Worm (Caenorhabditis elegans) whole organism, young adult: Measurements from ENCODE around the gene nlp-19.

Experiments used
- B0035.1 ChIP-seq: sonication (generic microtip); optimal IDR thresholded peaks from 2 replicates; lab custom pipeline; 2016; ENCODE audit warnings: missing genetic modification characterization, mild to moderate bottlenecking, missing compliant biosample characterization, missing genotype, missing genetic modification reagents
- B0336.3 ChIP-seq: fragments of 200-800 bp; sonication (Bioruptor generic); IDR thresholded peaks from 2 replicates; pipeline ENCODE4 v1.3.6; 2022; ENCODE audit warnings: missing genetic modification characterization, missing compliant biosample characterization
- C17E4.6 ChIP-seq: fragments of 200-800 bp; sonication (Bioruptor generic); IDR thresholded peaks from 2 replicates; pipeline ENCODE4 v1.3.6; 2022; ENCODE audit warnings: missing genetic modification reagents, missing genetic modification characterization, missing compliant biosample characterization
- D2030.7 ChIP-seq: fragments of 200-800 bp; sonication (Bioruptor generic); IDR thresholded peaks from 2 replicates; pipeline ENCODE4 v1.3.6; 2022; ENCODE audit warnings: missing genetic modification reagents, missing genetic modification characterization, missing compliant biosample characterization
- F23B12.7 ChIP-seq: sonication (generic microtip); optimal IDR thresholded peaks from 2 replicates; lab custom pipeline; 2017; ENCODE audit warnings: missing genetic modification characterization, mild to moderate bottlenecking, missing compliant biosample characterization, antibody characterized with exemption, moderate library complexity; ENCODE audit not compliant: insufficient read depth
- F39B2.1 ChIP-seq: fragments of 200-800 bp; sonication (Bioruptor generic); IDR thresholded peaks from 2 replicates; pipeline ENCODE4 v1.3.6; 2022; ENCODE audit warnings: missing genetic modification reagents, missing genetic modification characterization, missing compliant biosample characterization
- F57A8.1 ChIP-seq: fragments of 200-800 bp; sonication (Bioruptor generic); optimal IDR thresholded peaks from 2 replicates; lab custom pipeline; 2018; ENCODE audit warnings: mild to moderate bottlenecking, missing genetic modification characterization, moderate library complexity, missing compliant biosample characterization
- T07F8.4 ChIP-seq: sonication (generic microtip); optimal IDR thresholded peaks from 2 replicates; lab custom pipeline; 2016; ENCODE audit warnings: mild to moderate bottlenecking, missing genetic modification characterization, moderate library complexity, missing compliant biosample characterization
- T26A5.8 ChIP-seq: sonication (generic microtip); optimal IDR thresholded peaks from 2 replicates; lab custom pipeline; 2016; ENCODE audit warnings: missing genetic modification characterization, missing compliant biosample characterization
- Y79H2A.3 ChIP-seq: fragments of 200-800 bp; sonication (Bioruptor generic); conservative IDR thresholded peaks from 2 replicates; pipeline ENCODE4 v1.3.6; 2022; ENCODE audit warnings: missing genetic modification reagents, missing genetic modification characterization, missing compliant biosample characterization
- akir-1 ChIP-seq: fragments of 200-800 bp; sonication (Bioruptor generic); optimal IDR thresholded peaks from 2 replicates; lab custom pipeline; 2018; ENCODE audit warnings: mild to moderate bottlenecking, missing genetic modification characterization, moderate library complexity, missing compliant biosample characterization
- ama-1 ChIP-seq, 3 experiments: fragments of 150-350 bp in 1 of 3; sonication (generic microtip) in 2 of 3; optimal IDR thresholded peaks; 2 replicates each; lab custom pipeline; 2014 to 2018; ENCODE audit warnings: missing biosample characterization in 2 of 3, missing genetic modification characterization in 2 of 3, missing genetic modification reagents in 2 of 3
- cebp-2 ChIP-seq: fragments of 200-800 bp; sonication (Bioruptor generic); IDR thresholded peaks from 2 replicates; pipeline ENCODE4 v1.3.6; 2022; ENCODE audit warnings: missing genetic modification characterization, missing compliant biosample characterization
- ceh-100 ChIP-seq: fragments of 200-800 bp; sonication (Bioruptor generic); IDR thresholded peaks from 2 replicates; pipeline ENCODE4 v1.3.6; 2022; ENCODE audit warnings: missing genetic modification reagents, missing genetic modification characterization, missing compliant biosample characterization
- ceh-40 ChIP-seq: fragments of 200-800 bp; sonication (Bioruptor generic); IDR thresholded peaks from 2 replicates; pipeline ENCODE4 v1.3.6; 2022; ENCODE audit warnings: missing genetic modification characterization, missing compliant biosample characterization
- ceh-79 ChIP-seq: sonication (generic microtip); optimal IDR thresholded peaks from 2 replicates; lab custom pipeline; 2017; ENCODE audit warnings: mild to moderate bottlenecking, missing genetic modification characterization, missing compliant biosample characterization
- egl-18 ChIP-seq: fragments of 200-800 bp; sonication (Bioruptor generic); IDR thresholded peaks from 2 replicates; pipeline ENCODE4 v1.3.6; 2022; ENCODE audit warnings: missing genetic modification reagents, missing genetic modification characterization, missing compliant biosample characterization
- ekl-4 ChIP-seq: fragments of 200-800 bp; sonication (Bioruptor generic); IDR thresholded peaks from 2 replicates; pipeline ENCODE4 v1.3.6; 2022; ENCODE audit warnings: missing genetic modification reagents, missing genetic modification characterization, missing compliant biosample characterization
- hlh-26 ChIP-seq: fragments of 200-800 bp; sonication (Bioruptor generic); conservative IDR thresholded peaks from 2 replicates; pipeline ENCODE4 v1.3.6; 2022; ENCODE audit warnings: missing genetic modification reagents, missing genetic modification characterization, missing compliant biosample characterization
- hmg-20 ChIP-seq: fragments of 200-800 bp; sonication (Bioruptor generic); IDR thresholded peaks from 2 replicates; pipeline ENCODE4 v1.3.6; 2022; ENCODE audit warnings: missing genetic modification reagents, missing genetic modification characterization, missing compliant biosample characterization
- hrde-1 ChIP-seq: sonication (generic microtip); optimal IDR thresholded peaks from 2 replicates; lab custom pipeline; 2016; ENCODE audit warnings: missing genetic modification characterization, mild to moderate bottlenecking, missing compliant biosample characterization, moderate library complexity, missing genotype, missing genetic modification reagents, borderline replicate concordance
- hsf-1 ChIP-seq: fragments of 200-800 bp; sonication (Bioruptor generic); IDR thresholded peaks from 2 replicates; pipeline ENCODE4 v1.3.6; 2022; ENCODE audit warnings: missing genetic modification reagents, missing genetic modification characterization, missing compliant biosample characterization
- let-526 ChIP-seq: fragments of 200-800 bp; sonication (Bioruptor generic); IDR thresholded peaks from 2 replicates; pipeline ENCODE4 v1.3.6; 2022; ENCODE audit warnings: missing genetic modification reagents, missing genetic modification characterization, missing compliant biosample characterization
- lin-26 ChIP-seq: fragments of 200-800 bp; sonication (Bioruptor generic); IDR thresholded peaks from 2 replicates; pipeline ENCODE4 v1.3.6; 2022; ENCODE audit warnings: missing genetic modification reagents, missing genetic modification characterization, missing compliant biosample characterization
- lin-40 ChIP-seq: sonication (generic microtip); optimal IDR thresholded peaks from 2 replicates; lab custom pipeline; 2016; ENCODE audit warnings: missing genetic modification characterization, mild to moderate bottlenecking, missing compliant biosample characterization, missing genotype, missing genetic modification reagents
- lin-54 ChIP-seq: fragments of 200-800 bp; sonication (Bioruptor generic); optimal IDR thresholded peaks from 2 replicates; lab custom pipeline; 2018; ENCODE audit warnings: mild to moderate bottlenecking, missing genetic modification characterization, missing compliant biosample characterization
- madf-3 ChIP-seq: fragments of 200-800 bp; sonication (Bioruptor generic); IDR thresholded peaks from 2 replicates; pipeline ENCODE4 v1.3.6; 2022; ENCODE audit warnings: missing genetic modification reagents, missing genetic modification characterization, missing compliant biosample characterization
- nhr-179 ChIP-seq: sonication (generic microtip); optimal IDR thresholded peaks from 2 replicates; lab custom pipeline; 2016; ENCODE audit warnings: mild to moderate bottlenecking, missing genetic modification characterization, missing compliant biosample characterization
- nhr-27 ChIP-seq: fragments of 200-800 bp; sonication (Bioruptor generic); optimal IDR thresholded peaks from 2 replicates; lab custom pipeline; 2018; ENCODE audit warnings: mild to moderate bottlenecking, missing genetic modification characterization, moderate library complexity, missing compliant biosample characterization
- pbrm-1 ChIP-seq: fragments of 200-800 bp; sonication (Bioruptor generic); IDR thresholded peaks from 2 replicates; pipeline ENCODE4 v1.3.6; 2022; ENCODE audit warnings: missing genetic modification reagents, missing genetic modification characterization, missing compliant biosample characterization
- rcor-1 ChIP-seq: fragments of 200-800 bp; sonication (Bioruptor generic); IDR thresholded peaks from 2 replicates; pipeline ENCODE4 v1.3.6; 2022; ENCODE audit warnings: missing genetic modification reagents, missing genetic modification characterization, missing compliant biosample characterization
- repo-1 ChIP-seq: sonication (generic microtip); optimal IDR thresholded peaks from 2 replicates; lab custom pipeline; 2017; ENCODE audit warnings: mild to moderate bottlenecking, missing genetic modification characterization, missing compliant biosample characterization
- sdz-38 ChIP-seq: sonication (generic microtip); optimal IDR thresholded peaks from 2 replicates; lab custom pipeline; 2016; ENCODE audit warnings: missing genotype, missing genetic modification characterization, missing compliant biosample characterization
- somi-1 ChIP-seq: fragments of 200-800 bp; sonication (Bioruptor generic); optimal IDR thresholded peaks from 2 replicates; lab custom pipeline; 2018; ENCODE audit warnings: mild to moderate bottlenecking, missing genetic modification characterization, missing compliant biosample characterization
- ztf-28 ChIP-seq: fragments of 200-800 bp; sonication (Bioruptor generic); IDR thresholded peaks from 2 replicates; pipeline ENCODE4 v1.3.6; 2022; ENCODE audit warnings: missing genetic modification reagents, missing genetic modification characterization, missing compliant biosample characterization
- ztf-3 ChIP-seq: fragments of 200-800 bp; sonication (Bioruptor generic); optimal IDR thresholded peaks from 2 replicates; lab custom pipeline; 2018; ENCODE audit warnings: mild to moderate bottlenecking, missing genetic modification characterization, missing compliant biosample characterization

nlp-19 gene

ce11 chrX:10990855-10991176 is 32.3 kb downstream of the nlp-19 start:
- TF ChIP-seq rcor-1 (GFP tag; lab: Robert Waterston, UW) (no peak), ceh-100 (no peak), Y79H2A.3 (GFP tag; lab: Robert Waterston, UW) (no peak), nhr-179 (tag; lab: Kevin White, UChicago) (no peak), ceh-79 (tag; lab: Kevin White, UChicago) (no peak), C17E4.6 (GFP tag; lab: Robert Waterston, UW) (no peak), D2030.7 (GFP tag; lab: Robert Waterston, UW) (no peak), ztf-3 (GFP tag; lab: Kevin White, UChicago) (no peak), T07F8.4 (tag; lab: Kevin White, UChicago) (no peak)

DNA sequence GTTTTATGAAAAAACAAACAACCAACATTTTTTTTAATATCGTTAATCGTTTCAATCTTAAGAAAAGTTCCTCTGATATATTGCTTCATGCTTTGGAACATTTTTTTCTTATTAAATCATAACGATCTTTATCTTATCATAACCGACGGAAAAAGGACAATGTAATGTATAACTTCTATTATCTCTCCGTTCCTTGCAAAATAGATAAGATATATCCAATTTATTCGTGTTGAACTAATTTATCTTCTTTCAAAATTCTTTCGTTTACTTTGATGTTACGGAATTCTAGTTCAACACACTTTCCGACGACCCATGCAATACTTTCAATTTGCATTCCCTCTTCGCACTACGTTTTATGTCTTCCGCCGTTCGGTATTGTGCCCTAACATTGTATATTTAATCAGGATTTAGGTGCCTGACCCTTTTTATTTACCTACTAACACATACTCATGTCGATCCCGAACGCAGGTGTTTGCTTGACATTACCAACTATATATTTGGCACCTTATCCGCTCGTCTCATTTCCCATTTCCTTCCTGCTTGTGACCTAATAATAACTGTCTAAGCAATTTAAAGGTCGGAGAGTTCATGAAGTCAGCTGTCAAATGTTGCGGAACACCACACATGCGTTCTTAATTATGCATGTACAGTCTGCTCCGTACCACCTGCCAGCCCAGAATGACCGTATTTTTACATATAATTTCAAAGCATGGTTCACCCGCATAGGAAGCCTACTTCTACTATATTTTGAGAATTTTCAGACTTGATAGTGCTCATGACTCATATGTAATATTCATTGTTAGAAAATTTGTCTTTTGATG is 33.0 kb downstream of the nlp-19 start:
- no peak for TF ChIP-seq nhr-27 (tag; lab: Kevin White, UChicago)
- TF ChIP-seq cebp-2 (GFP tag; lab: Robert Waterston, UW), result no peak
- TF ChIP-seq ztf-3 (GFP tag; lab: Kevin White, UChicago), result no peak
- no peak for TF ChIP-seq T26A5.8 (tag; lab: Kevin White, UChicago)
- no peak for TF ChIP-seq lin-40 (tag; lab: Kevin White, UChicago)
- TF ChIP-seq B0336.3 (GFP tag; lab: Robert Waterston, UW), result no peak
- TF ChIP-seq F23B12.7 (tag; lab: Kevin White, UChicago), result no peak
- no peak for TF ChIP-seq sdz-38 (tag; lab: Kevin White, UChicago)
- TF ChIP-seq let-526 (GFP tag; lab: Robert Waterston, UW), result no peak
- no peak for TF ChIP-seq F57A8.1
- no peak for TF ChIP-seq ekl-4
- TF ChIP-seq ztf-28 (GFP tag; lab: Robert Waterston, UW), result no peak
- no peak for TF ChIP-seq egl-18 (GFP tag; lab: Robert Waterston, UW)
- no peak for TF ChIP-seq repo-1 (tag; lab: Kevin White, UChicago)

DNA sequence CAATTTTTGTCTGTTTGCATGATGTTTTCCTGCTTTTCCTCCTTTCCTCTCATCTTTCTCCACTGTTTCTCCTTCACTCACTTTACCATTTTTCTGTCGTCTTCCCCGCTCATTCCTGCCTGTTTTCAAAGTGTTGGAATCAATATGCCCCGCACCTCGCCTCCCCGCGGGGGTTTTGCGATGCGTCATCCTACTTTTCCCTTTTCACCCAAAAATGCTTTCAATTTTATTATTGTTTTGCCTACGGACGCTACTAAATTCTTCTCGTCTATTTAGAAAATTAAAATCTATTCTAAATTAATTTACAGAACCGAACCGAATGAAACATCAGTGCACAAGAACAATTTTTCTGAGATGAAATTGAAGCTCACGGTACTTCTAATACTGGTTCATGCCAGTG is 33.6 kb downstream of the nlp-19 start, which contains the start of gene ver-3:
Gene ver-3, plus strand, starts transcription at position 301 of the 400 bp plus-strand sequence.
- TF ChIP-seq pbrm-1 (GFP tag; lab: Robert Waterston, UW), result no peak
- peak; percentile 10; the same call in 1 of the 2 replicates for TF ChIP-seq lin-26

- TF ChIP-seq lin-54 (GFP tag; lab: Kevin White, UChicago), result no peak
- no peak for TF ChIP-seq cebp-2 (GFP tag; lab: Robert Waterston, UW)
Observed at ce11 chrX:10999176-10999575, 40.6 kb downstream of the nlp-19 start, which contains the start of gene F59F3.6. Gene F59F3.6 (minus strand): TSS chrX:10999276.

- TF ChIP-seq hmg-20 (GFP tag; lab: Robert Waterston, UW), result no peak
- no peak for TF ChIP-seq madf-3 (GFP tag; lab: Robert Waterston, UW)
- TF ChIP-seq ceh-40, result no peak
- no peak for TF ChIP-seq somi-1
- no peak for TF ChIP-seq ama-1 (optimal IDR thresholded peaks at IDR 0.05; lab: Kevin White, UChicago)
- TF ChIP-seq ama-1 (GFP tag; optimal IDR thresholded peaks at IDR 0.05; lab: Kevin White, UChicago), result no peak
- no peak for TF ChIP-seq hrde-1 (tag; lab: Kevin White, UChicago)
- no peak for TF ChIP-seq F57A8.1
- no peak for TF ChIP-seq akir-1 (GFP tag; lab: Kevin White, UChicago)
- no peak for TF ChIP-seq B0035.1 (tag; lab: Kevin White, UChicago)
- no peak for TF ChIP-seq nhr-179 (tag; lab: Kevin White, UChicago)
- no peak for TF ChIP-seq hsf-1
- TF ChIP-seq hlh-26 (GFP tag; lab: Robert Waterston, UW), result no peak
- no peak for TF ChIP-seq T26A5.8 (tag; lab: Kevin White, UChicago)
- TF ChIP-seq F39B2.1 (GFP tag; lab: Robert Waterston, UW), result no peak
- no peak for TF ChIP-seq T07F8.4 (tag; lab: Kevin White, UChicago)
Observed at ce11 chrX:11001750-11002149, 43.2 kb downstream of the nlp-19 start, which contains the start of gene col-177. Gene col-177 (minus strand): TSS chrX:11001850.
